Worm (Caenorhabditis elegans) whole organism, L2 larva: ENCODE data around the gene R07E5.4.
"Not testable (repeated sequence)": the region's sequence is repeated elsewhere in the genome, so short reads cannot be mapped to it uniquely, and the experiment has no call there.

Experiments used
- C34F6.9 ChIP-seq: fragments of 150-350 bp; optimal IDR thresholded peaks from 2 replicates; lab custom pipeline; 2014; ENCODE audit warnings: missing biosample characterization, missing genetic modification characterization
- F13H6.1 ChIP-seq: sonication (generic microtip); optimal IDR thresholded peaks from 2 replicates; lab custom pipeline; 2016; ENCODE audit warnings: missing genetic modification characterization, missing compliant biosample characterization
- R02D3.7 ChIP-seq: fragments of 150-350 bp; optimal IDR thresholded peaks from 2 replicates; lab custom pipeline; 2014; ENCODE audit warnings: missing biosample characterization, missing genetic modification characterization
- Y55F3AM.14 ChIP-seq: fragments of 200-800 bp; sonication (Bioruptor generic); optimal IDR thresholded peaks from 2 replicates; lab custom pipeline; 2018; ENCODE audit warnings: mild to moderate bottlenecking, missing genetic modification characterization, missing compliant biosample characterization
- ZK546.5 ChIP-seq: sonication (generic microtip); optimal IDR thresholded peaks from 2 replicates; lab custom pipeline; 2017; ENCODE audit warnings: missing biosample characterization, missing genetic modification characterization
- alr-1 ChIP-seq: fragments of 150-350 bp; optimal IDR thresholded peaks from 2 replicates; lab custom pipeline; 2014; ENCODE audit warnings: missing biosample characterization, missing genetic modification characterization
- aly-2 ChIP-seq: fragments of 150-350 bp; optimal IDR thresholded peaks from 2 replicates; lab custom pipeline; 2014; ENCODE audit warnings: missing biosample characterization, missing genetic modification characterization
- ama-1 ChIP-seq: fragments of 150-350 bp; optimal IDR thresholded peaks from 2 replicates; lab custom pipeline; 2018; ENCODE audit warnings: inconsistent platforms
- ceh-16 ChIP-seq: fragments of 150-350 bp; optimal IDR thresholded peaks from 2 replicates; lab custom pipeline; 2014; ENCODE audit warnings: missing biosample characterization, missing genetic modification characterization
- crh-2 ChIP-seq: sonication (generic microtip); optimal IDR thresholded peaks from 2 replicates; lab custom pipeline; 2017; ENCODE audit warnings: missing biosample characterization, missing genetic modification characterization
- dmd-4 ChIP-seq: sonication (generic microtip); optimal IDR thresholded peaks from 2 replicates; lab custom pipeline; 2017; ENCODE audit warnings: missing biosample characterization, missing genetic modification characterization
- fos-1 ChIP-seq: fragments of 150-350 bp; optimal IDR thresholded peaks from 2 replicates; lab custom pipeline; 2014; ENCODE audit warnings: missing biosample characterization, missing genetic modification characterization
- gmeb-1 ChIP-seq: fragments of 150-350 bp; optimal IDR thresholded peaks from 2 replicates; lab custom pipeline; 2014; ENCODE audit warnings: missing biosample characterization, missing genetic modification characterization
- lin-13 ChIP-seq: fragments of 150-350 bp; optimal IDR thresholded peaks from 2 replicates; lab custom pipeline; 2014; ENCODE audit warnings: missing biosample characterization, missing genetic modification reagents, missing genetic modification characterization
- lsy-2 ChIP-seq, 2 experiments: fragments of 150-350 bp in 1 of 2; sonication (generic microtip) in 1 of 2; optimal IDR thresholded peaks; 2 replicates each; lab custom pipeline; 2014 to 2017; ENCODE audit warnings: missing biosample characterization in 2 of 2, missing genetic modification characterization in 2 of 2
- mab-5 ChIP-seq: fragments of 150-350 bp; optimal IDR thresholded peaks from 2 replicates; lab custom pipeline; 2014; ENCODE audit warnings: missing biosample characterization, missing genetic modification characterization
- mbf-1 ChIP-seq: sonication (generic microtip); optimal IDR thresholded peaks from 2 replicates; lab custom pipeline; 2017; ENCODE audit warnings: missing biosample characterization, missing genetic modification characterization
- mdl-1 ChIP-seq, 2 experiments: fragments of 150-350 bp in 1 of 2; sonication (generic microtip) in 1 of 2; optimal IDR thresholded peaks; 2 replicates each; lab custom pipeline; 2017; ENCODE audit warnings: missing biosample characterization in 2 of 2, missing genetic modification characterization in 2 of 2
- nhr-11 ChIP-seq: fragments of 150-350 bp; optimal IDR thresholded peaks from 2 replicates; lab custom pipeline; 2014; ENCODE audit warnings: missing biosample characterization, missing genetic modification characterization
- nhr-12 ChIP-seq: fragments of 150-350 bp; optimal IDR thresholded peaks from 2 replicates; lab custom pipeline; 2014; ENCODE audit warnings: missing biosample characterization, missing genetic modification characterization
- nhr-129 ChIP-seq: fragments of 150-350 bp; optimal IDR thresholded peaks from 2 replicates; lab custom pipeline; 2014; ENCODE audit warnings: missing biosample characterization, missing genetic modification characterization
- nhr-21 ChIP-seq: fragments of 150-350 bp; optimal IDR thresholded peaks from 2 replicates; lab custom pipeline; 2014; ENCODE audit warnings: missing biosample characterization, missing genetic modification characterization
- nhr-237 ChIP-seq: fragments of 150-350 bp; optimal IDR thresholded peaks from 2 replicates; lab custom pipeline; 2014; ENCODE audit warnings: missing biosample characterization, missing genetic modification characterization
- nhr-25 ChIP-seq: fragments of 150-350 bp; sonication (generic microtip); optimal IDR thresholded peaks from 3 replicates; lab custom pipeline; 2014; ENCODE audit warnings: missing biosample characterization, missing genetic modification characterization
- nhr-6 ChIP-seq: fragments of 150-350 bp; optimal IDR thresholded peaks from 2 replicates; lab custom pipeline; 2014; ENCODE audit warnings: missing biosample characterization, missing genetic modification characterization
- peb-1 ChIP-seq: fragments of 150-350 bp; optimal IDR thresholded peaks from 2 replicates; lab custom pipeline; 2014; ENCODE audit warnings: missing biosample characterization, missing genetic modification characterization
- sem-4 ChIP-seq: fragments of 150-350 bp; optimal IDR thresholded peaks from 2 replicates; lab custom pipeline; 2014; ENCODE audit warnings: missing biosample characterization, missing genetic modification reagents, missing genetic modification characterization
- sma-3 ChIP-seq: sonication (generic microtip); optimal IDR thresholded peaks from 2 replicates; lab custom pipeline; 2016; ENCODE audit warnings: missing genetic modification reagents, missing genetic modification characterization, missing compliant biosample characterization
- sma-9 ChIP-seq, 2 experiments: fragments of 150-350 bp in 1 of 2; sonication (generic microtip) in 1 of 2; optimal IDR thresholded peaks; 2 replicates each; lab custom pipeline; 2014 to 2016; ENCODE audit warnings: missing genetic modification characterization in 2 of 2, mild to moderate bottlenecking in 1 of 2, missing biosample characterization in 1 of 2, missing compliant biosample characterization in 1 of 2, missing genetic modification reagents in 1 of 2, moderate library complexity in 1 of 2
- unc-55 ChIP-seq: fragments of 150-350 bp; sonication (generic microtip); optimal IDR thresholded peaks from 3 replicates; lab custom pipeline; 2014; ENCODE audit warnings: missing biosample characterization, missing genetic modification reagents, missing genetic modification characterization
- unc-62 ChIP-seq: fragments of 150-350 bp; optimal IDR thresholded peaks from 2 replicates; lab custom pipeline; 2014; ENCODE audit warnings: missing biosample characterization, missing genetic modification reagents, missing genetic modification characterization
- zag-1 ChIP-seq: fragments of 150-350 bp; optimal IDR thresholded peaks from 2 replicates; lab custom pipeline; 2014; ENCODE audit warnings: missing biosample characterization, missing genetic modification characterization
- ztf-11 ChIP-seq: sonication (generic microtip); optimal IDR thresholded peaks from 2 replicates; lab custom pipeline; 2017; ENCODE audit warnings: missing biosample characterization, missing genetic modification characterization

R07E5.4 gene

ce11 chrIII:4374854-4375253 is 19.7 kb upstream of the R07E5.4 start, which contains the start of gene pals-26:
Gene pals-26, plus strand, starts transcription at chrIII:4375154.
- no peak for TF ChIP-seq unc-55
- no peak for TF ChIP-seq ama-1 (lab: Kevin White, UChicago)
- TF ChIP-seq nhr-12 (tag; lab: Kevin White, UChicago): no peak
- TF ChIP-seq Y55F3AM.14 (GFP tag; lab: Kevin White, UChicago): no peak
- no peak for TF ChIP-seq dmd-4 (tag; lab: Kevin White, UChicago)
- TF ChIP-seq mdl-1 (tag; optimal IDR thresholded peaks at IDR 0.05; lab: Kevin White, UChicago): no peak
- no peak for TF ChIP-seq aly-2 (tag; lab: Kevin White, UChicago)
- no peak for TF ChIP-seq lin-13 (GFP tag; lab: Kevin White, UChicago)
- TF ChIP-seq, all 48 proteins: peak for 0

ce11 chrIII:4378600-4379293 is 15.8 kb upstream of the R07E5.4 start:
- TF ChIP-seq fos-1 (tag; lab: Kevin White, UChicago): peak; percentile 62
- TF ChIP-seq lsy-2 (tag; optimal IDR thresholded peaks at IDR 0.05; lab: Kevin White, UChicago): peak in 1 of 2 experiments; percentile 62
- TF ChIP-seq mbf-1 (tag; lab: Kevin White, UChicago): peak; percentile 26
- peak; percentile 32 for TF ChIP-seq Y55F3AM.14 (GFP tag; lab: Kevin White, UChicago)
- peak; percentile 53 for TF ChIP-seq F13H6.1
- TF ChIP-seq gmeb-1 (tag; lab: Kevin White, UChicago): peak; percentile 35
- peak; percentile 33 for TF ChIP-seq sma-9 (GFP tag; optimal IDR thresholded peaks at IDR 0.05; lab: Kevin White, UChicago)
- not testable (repeated sequence) for TF ChIP-seq sma-9 (tag; optimal IDR thresholded peaks at IDR 0.05; lab: Kevin White, UChicago)
- peak; percentile 9 for TF ChIP-seq ceh-16
- TF ChIP-seq C34F6.9 (tag; lab: Kevin White, UChicago): peak; percentile 20
- TF ChIP-seq unc-55: peak; percentile 34
- peak; percentile 25 for TF ChIP-seq nhr-6
- TF ChIP-seq sem-4 (tag; lab: Kevin White, UChicago): peak; percentile 8
- TF ChIP-seq sma-3 (GFP tag; lab: Kevin White, UChicago): peak; percentile 58
- peak; percentile 63 for TF ChIP-seq nhr-21 (tag; lab: Kevin White, UChicago)
- peak; percentile 46 for TF ChIP-seq nhr-129 (tag; lab: Kevin White, UChicago)
- TF ChIP-seq crh-2 (tag; lab: Kevin White, UChicago): peak; percentile 56
- TF ChIP-seq nhr-25 (tag; lab: Kevin White, UChicago): peak; percentile 47
- peak; percentile 65 for TF ChIP-seq lin-13 (GFP tag; lab: Kevin White, UChicago)

ce11 chrIII:4379717-4380116 is 14.9 kb upstream of the R07E5.4 start, which contains the start of gene B0284.3:
Gene B0284.3, minus strand, starts transcription at chrIII:4379817.
- TF ChIP-seq alr-1 (tag; lab: Kevin White, UChicago) (no peak), sem-4 (tag; lab: Kevin White, UChicago) (no peak), mab-5 (tag; lab: Kevin White, UChicago) (no peak)

ce11 chrIII:4380835-4381234 is 13.8 kb upstream of the R07E5.4 start:
- TF ChIP-seq C34F6.9 (tag; lab: Kevin White, UChicago) (peak; percentile 20), peb-1 (tag; lab: Kevin White, UChicago) (no peak)

- TF ChIP-seq nhr-237: no peak
- TF ChIP-seq aly-2 (tag; lab: Kevin White, UChicago): no peak
- TF ChIP-seq sma-3 (GFP tag; lab: Kevin White, UChicago): no peak
- no peak for TF ChIP-seq R02D3.7 (tag; lab: Kevin White, UChicago)
- no peak for TF ChIP-seq gmeb-1 (tag; lab: Kevin White, UChicago)
- TF ChIP-seq zag-1 (tag; lab: Kevin White, UChicago): no peak
- TF ChIP-seq ama-1 (lab: Kevin White, UChicago): no peak
- no peak for TF ChIP-seq nhr-21 (tag; lab: Kevin White, UChicago)
- TF ChIP-seq ZK546.5 (tag; lab: Kevin White, UChicago): no peak
- no peak for TF ChIP-seq crh-2 (tag; lab: Kevin White, UChicago)
- TF ChIP-seq nhr-129 (tag; lab: Kevin White, UChicago): no peak
- no peak for TF ChIP-seq C34F6.9 (tag; lab: Kevin White, UChicago)
- no peak for TF ChIP-seq ztf-11 (tag; lab: Kevin White, UChicago)
- TF ChIP-seq nhr-12 (tag; lab: Kevin White, UChicago): no peak
- no peak for TF ChIP-seq nhr-11
- TF ChIP-seq unc-62 (GFP tag; lab: Kevin White, UChicago): no peak
Observed at ce11 chrIII:4381343-4381742, 13.3 kb upstream of the R07E5.4 start, which contains the start of gene pals-27. Gene pals-27, plus strand, starts transcription at chrIII:4381643.
